Worm (Caenorhabditis elegans) whole organism, L1 larva: ENCODE data around the gene rab-14.

ENCODE experiments used
- aly-2 ChIP-seq: fragments of 150-350 bp; optimal IDR thresholded peaks from 2 replicates; lab custom pipeline; 2014; ENCODE audit warnings: missing biosample characterization, missing genetic modification characterization
- grh-1 ChIP-seq: fragments of 200-800 bp; sonication (Bioruptor generic); IDR thresholded peaks from 2 replicates; pipeline ENCODE4 v1.3.6; 2022; ENCODE audit warnings: missing genetic modification reagents, missing genetic modification characterization, missing compliant biosample characterization
- zag-1 ChIP-seq: fragments of 150-350 bp; optimal IDR thresholded peaks from 2 replicates; lab custom pipeline; 2014; ENCODE audit warnings: missing biosample characterization, missing genetic modification characterization

ce11 chrX:15564338-15564737 is 42.1 kb downstream of the rab-14 start:
- TF ChIP-seq grh-1 (GFP tag; lab: Robert Waterston, UW) (no peak), aly-2 (no peak), zag-1 (tag; lab: Kevin White, UChicago) (no peak)
